Fruit fly (Drosophila melanogaster) whole organism, prepupa: ENCODE results near the gene gcm.

Experiments
- CG10631 ChIP-seq: fragments of 200-800 bp; sonication (Bioruptor generic); optimal IDR thresholded peaks from 2 replicates; lab custom pipeline; 2016; ENCODE audit warnings: missing biosample characterization, missing genetic modification characterization
- CG11294 ChIP-seq: fragments of 200-800 bp; sonication (Bioruptor generic); IDR thresholded peaks from 2 replicates; pipeline ENCODE4 v1.3.6; 2022; ENCODE audit warnings: missing biosample characterization, missing genetic modification characterization
- CG11762 ChIP-seq: fragments of 200-800 bp; sonication (Bioruptor generic); optimal IDR thresholded peaks from 3 replicates; lab custom pipeline; 2016; ENCODE audit warnings: missing biosample characterization, missing genetic modification characterization; ENCODE audit not compliant: insufficient read depth
- CG15336 ChIP-seq: fragments of 200-800 bp; sonication (Bioruptor generic); IDR thresholded peaks from 2 replicates; pipeline ENCODE4 v1.3.6; 2022; ENCODE audit warnings: missing biosample characterization, missing genetic modification characterization
- CG1621 ChIP-seq: fragments of 200-800 bp; sonication (Bioruptor generic); optimal IDR thresholded peaks from 3 replicates; lab custom pipeline; 2018; ENCODE audit warnings: missing biosample characterization, mild to moderate bottlenecking, missing genetic modification characterization
- CG3032 ChIP-seq: fragments of 200-800 bp; optimal IDR thresholded peaks from 2 replicates; lab custom pipeline; 2019; ENCODE audit warnings: missing biosample characterization, mild to moderate bottlenecking, missing genetic modification characterization, moderate library complexity
- CG31627 ChIP-seq: fragments of 200-800 bp; sonication (Bioruptor generic); optimal IDR thresholded peaks from 3 replicates; lab custom pipeline; 2016; ENCODE audit warnings: missing biosample characterization, missing genetic modification characterization
- CG32006 ChIP-seq: fragments of 200-800 bp; sonication (Bioruptor generic); optimal IDR thresholded peaks from 3 replicates; lab custom pipeline; 2017; ENCODE audit warnings: missing biosample characterization, mild to moderate bottlenecking, missing genetic modification characterization
- CG3919 ChIP-seq: fragments of 200-800 bp; sonication (Bioruptor generic); optimal IDR thresholded peaks from 3 replicates; lab custom pipeline; 2016; ENCODE audit warnings: missing biosample characterization, missing genetic modification characterization
- CG4318 ChIP-seq: fragments of 200-800 bp; sonication (Bioruptor generic); optimal IDR thresholded peaks from 3 replicates; lab custom pipeline; 2017; ENCODE audit warnings: missing biosample characterization, mild to moderate bottlenecking, missing genetic modification characterization
- CG6276 ChIP-seq: fragments of 200-800 bp; sonication (Bioruptor generic); optimal IDR thresholded peaks from 2 replicates; lab custom pipeline; 2017; ENCODE audit warnings: missing biosample characterization, mild to moderate bottlenecking, missing genetic modification characterization
- CG6792 ChIP-seq: fragments of 200-800 bp; sonication (Bioruptor generic); optimal IDR thresholded peaks from 3 replicates; lab custom pipeline; 2016; ENCODE audit warnings: missing biosample characterization, missing genetic modification characterization
- CG6854 ChIP-seq: fragments of 200-800 bp; sonication (Bioruptor generic); optimal IDR thresholded peaks from 2 replicates; lab custom pipeline; 2017; ENCODE audit warnings: missing biosample characterization, mild to moderate bottlenecking, missing genetic modification characterization
- CG8119 ChIP-seq: fragments of 200-800 bp; sonication (Bioruptor generic); IDR thresholded peaks from 3 replicates; pipeline ENCODE4 v1.3.6; 2022; ENCODE audit warnings: missing biosample characterization, missing genetic modification characterization
- CG8319 ChIP-seq: fragments of 200-800 bp; sonication (Bioruptor generic); optimal IDR thresholded peaks from 3 replicates; lab custom pipeline; 2016; ENCODE audit warnings: missing biosample characterization, missing genetic modification characterization
- CG8632 ChIP-seq: fragments of 200-800 bp; sonication (Bioruptor generic); optimal IDR thresholded peaks from 3 replicates; lab custom pipeline; 2016; ENCODE audit warnings: missing biosample characterization, missing genetic modification characterization
- CG9139 ChIP-seq: fragments of 200-800 bp; sonication (Bioruptor generic); optimal IDR thresholded peaks from 3 replicates; lab custom pipeline; 2017; ENCODE audit warnings: missing biosample characterization, mild to moderate bottlenecking, missing genetic modification characterization
- Eip78C ChIP-seq: fragments of 200-800 bp; sonication (Bioruptor generic); peaks from one replicate; lab custom pipeline; 2016; ENCODE audit warnings: missing biosample characterization, missing genetic modification characterization
- Eip93F ChIP-seq: fragments of 200-800 bp; sonication (Bioruptor generic); optimal IDR thresholded peaks from 2 replicates; lab custom pipeline; 2016; ENCODE audit warnings: missing biosample characterization, mild to moderate bottlenecking, missing genetic modification characterization
- Gug ChIP-seq: fragments of 200-800 bp; sonication (Bioruptor generic); IDR thresholded peaks from 2 replicates; pipeline ENCODE4 v1.3.6; 2022; ENCODE audit warnings: missing biosample characterization, missing genetic modification characterization
- Hr39 ChIP-seq: fragments of 200-800 bp; sonication (Bioruptor generic); optimal IDR thresholded peaks from 2 replicates; lab custom pipeline; 2016; ENCODE audit warnings: missing biosample characterization, missing genetic modification characterization
- Hr4 ChIP-seq: fragments of 200-800 bp; sonication (Bioruptor generic); optimal IDR thresholded peaks from 3 replicates; lab custom pipeline; 2016; ENCODE audit warnings: missing biosample characterization, missing genetic modification characterization
- Lpt ChIP-seq: fragments of 200-800 bp; sonication (Bioruptor generic); optimal IDR thresholded peaks from 3 replicates; lab custom pipeline; 2016; ENCODE audit warnings: missing biosample characterization, missing genetic modification characterization
- OdsH ChIP-seq: fragments of 200-800 bp; sonication (Bioruptor generic); optimal IDR thresholded peaks from 3 replicates; lab custom pipeline; 2016; ENCODE audit warnings: missing biosample characterization, missing genetic modification characterization
- achi ChIP-seq: fragments of 200-800 bp; sonication (Bioruptor generic); optimal IDR thresholded peaks from 3 replicates; lab custom pipeline; 2016; ENCODE audit warnings: missing biosample characterization, missing genetic modification characterization
- acj6 ChIP-seq: fragments of 200-800 bp; sonication (Bioruptor generic); optimal IDR thresholded peaks from 3 replicates; lab custom pipeline; 2016; ENCODE audit warnings: missing biosample characterization, missing genetic modification characterization
- cyc ChIP-seq: fragments of 200-800 bp; sonication (Bioruptor generic); optimal IDR thresholded peaks from 3 replicates; lab custom pipeline; 2016; ENCODE audit warnings: missing biosample characterization, missing genetic modification characterization
- dac ChIP-seq: fragments of 200-800 bp; sonication (Bioruptor generic); optimal IDR thresholded peaks from 2 replicates; lab custom pipeline; 2017; ENCODE audit warnings: missing biosample characterization, mild to moderate bottlenecking, missing genetic modification characterization
- fd59A ChIP-seq: fragments of 200-800 bp; sonication (Bioruptor generic); optimal IDR thresholded peaks from 2 replicates; lab custom pipeline; 2017; ENCODE audit warnings: missing biosample characterization, mild to moderate bottlenecking, missing genetic modification characterization, missing genetic modification reagents
- fkh ChIP-seq: fragments of 200-800 bp; sonication (Bioruptor generic); optimal IDR thresholded peaks from 3 replicates; lab custom pipeline; 2017; ENCODE audit warnings: missing biosample characterization, mild to moderate bottlenecking, missing genetic modification characterization, moderate library complexity
- lz ChIP-seq: fragments of 200-800 bp; sonication (Bioruptor generic); optimal IDR thresholded peaks from 3 replicates; lab custom pipeline; 2016; ENCODE audit warnings: missing biosample characterization, missing genetic modification characterization
- net ChIP-seq: fragments of 200-800 bp; sonication (Bioruptor generic); optimal IDR thresholded peaks from 3 replicates; lab custom pipeline; 2016; ENCODE audit warnings: missing biosample characterization, missing genetic modification characterization
- pdm3 ChIP-seq: fragments of 200-800 bp; sonication (Bioruptor generic); optimal IDR thresholded peaks from 3 replicates; lab custom pipeline; 2016; ENCODE audit warnings: missing biosample characterization, missing genetic modification characterization
- spab ChIP-seq: fragments of 200-800 bp; sonication (Bioruptor generic); optimal IDR thresholded peaks from 2 replicates; lab custom pipeline; 2017; ENCODE audit warnings: missing biosample characterization, mild to moderate bottlenecking, missing genetic modification characterization, missing genetic modification reagents
- ss ChIP-seq, 2 experiments: fragments of 200-800 bp; sonication (Bioruptor generic); optimal IDR thresholded peaks; 2 replicates in 1 of 2; 3 replicates in 1 of 2; lab custom pipeline; 2017 to 2018; ENCODE audit warnings: mild to moderate bottlenecking in 2 of 2, missing biosample characterization in 2 of 2, missing genetic modification characterization in 2 of 2, moderate library complexity in 1 of 2
- svp ChIP-seq: fragments of 200-800 bp; sonication (Bioruptor generic); peaks from one replicate; lab custom pipeline; 2016; ENCODE audit warnings: missing biosample characterization, missing genetic modification characterization
- topi ChIP-seq: fragments of 200-800 bp; sonication (Bioruptor generic); optimal IDR thresholded peaks from 3 replicates; lab custom pipeline; 2016; ENCODE audit warnings: missing biosample characterization, missing genetic modification characterization
- vri ChIP-seq: fragments of 200-800 bp; sonication (Bioruptor generic); optimal IDR thresholded peaks from 3 replicates; lab custom pipeline; 2016; ENCODE audit warnings: missing biosample characterization, mild to moderate bottlenecking, missing genetic modification characterization

The gcm gene

DNA sequence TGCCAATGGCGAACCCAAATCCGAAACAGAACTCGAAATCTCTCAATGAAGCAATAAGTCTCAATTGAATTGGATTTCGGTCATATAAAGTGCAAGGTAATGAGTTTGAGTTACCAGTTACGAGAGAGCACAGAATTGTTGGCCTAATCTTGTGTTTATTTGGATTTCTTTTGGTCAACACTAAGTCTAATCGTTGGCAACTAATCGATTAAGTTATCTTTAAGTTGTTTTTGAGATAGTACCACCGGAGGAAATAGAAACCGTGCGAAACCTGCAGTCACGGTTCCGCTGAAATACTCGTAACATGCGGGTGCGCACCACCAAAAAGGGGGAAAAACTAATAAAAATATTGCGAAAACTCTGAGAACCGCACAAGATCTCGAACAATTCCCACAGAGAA is 7.6 kb upstream of the gcm start, which contains the start of gene CG3841:
TSS of gene CG3841 (plus strand) at position 301 of the 400 bp plus-strand sequence.
- no peak for TF ChIP-seq CG11762
- TF ChIP-seq CG6854 (GFP tag; lab: Kevin White, UChicago), result no peak
- TF ChIP-seq vri, result no peak
- TF ChIP-seq CG31627 (GFP tag; lab: Kevin White, UChicago), result no peak
- no peak for TF ChIP-seq CG32006 (GFP tag; lab: Kevin White, UChicago)
- no peak for TF ChIP-seq ss (GFP tag; optimal IDR thresholded peaks at IDR 0.05; lab: Kevin White, UChicago)
- TF ChIP-seq Eip93F (GFP tag; lab: Kevin White, UChicago), result no peak
- no peak for TF ChIP-seq acj6 (GFP tag; lab: Kevin White, UChicago)
- no peak for TF ChIP-seq Gug (GFP tag; lab: Robert Waterston, UW)
- no peak for TF ChIP-seq CG3919 (GFP tag; lab: Kevin White, UChicago)
- no peak for TF ChIP-seq net
- no peak for TF ChIP-seq pdm3 (GFP tag; lab: Kevin White, UChicago)
- TF ChIP-seq lz, result no peak

DNA sequence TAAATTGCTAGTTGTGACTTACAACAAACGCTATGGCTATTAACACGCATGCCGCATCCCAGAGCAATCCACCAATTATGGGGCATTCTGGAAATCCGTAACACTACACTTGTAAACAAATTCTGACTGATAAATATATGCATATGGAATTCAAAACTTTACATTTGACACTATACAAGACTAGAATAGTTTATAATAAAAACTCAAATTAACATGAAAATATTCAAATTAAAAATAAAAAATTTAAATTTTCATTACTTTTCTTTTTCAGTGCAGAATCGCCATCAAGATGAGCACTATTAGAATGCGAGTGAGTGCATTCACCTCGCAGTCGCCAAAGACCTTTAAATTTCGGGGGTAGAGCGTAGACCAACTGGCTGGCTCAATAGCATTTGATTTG is 4.4 kb upstream of the gcm start:
- TF ChIP-seq CG32006 (GFP tag; lab: Kevin White, UChicago) (no peak), CG10631 (no peak), topi (GFP tag; lab: Kevin White, UChicago) (no peak), CG8319 (GFP tag; lab: Kevin White, UChicago) (no peak), CG31627 (GFP tag; lab: Kevin White, UChicago) (no peak)

DNA sequence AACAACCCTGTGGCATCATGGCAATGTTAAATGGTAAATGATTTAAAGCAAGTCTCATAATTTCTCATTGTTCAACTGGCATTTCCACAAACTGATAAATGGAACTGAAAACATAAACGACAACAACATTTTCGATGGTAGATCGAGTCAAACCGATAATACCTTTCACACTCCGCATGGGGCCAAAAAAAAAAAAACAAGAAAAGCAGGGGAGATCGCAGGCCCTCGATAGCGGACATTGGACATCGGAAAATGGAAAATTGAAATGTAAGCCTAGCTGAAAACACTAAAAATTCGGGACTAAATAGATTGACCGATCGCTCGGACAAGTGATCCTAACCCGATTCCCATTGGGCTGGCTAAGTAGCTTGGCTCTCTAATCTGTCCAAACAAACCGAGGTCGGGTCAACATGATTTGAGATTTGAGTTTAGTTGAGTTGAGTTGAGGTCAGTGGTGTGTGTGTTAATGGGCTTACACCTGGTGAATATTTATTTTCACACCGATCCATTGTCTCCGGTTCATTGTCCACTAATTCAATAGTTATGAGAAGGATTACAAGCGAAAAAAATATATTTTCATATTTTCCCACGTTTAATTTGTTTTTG is 2.7 kb upstream of the gcm start:
- TF ChIP-seq Hr39, result no peak
- TF ChIP-seq fd59A, result no peak
- no peak for TF ChIP-seq CG9139
- no peak for TF ChIP-seq CG8632 (GFP tag; lab: Kevin White, UChicago)
- no peak for TF ChIP-seq dac (GFP tag; lab: Kevin White, UChicago)
- no peak for TF ChIP-seq CG4318 (GFP tag; lab: Kevin White, UChicago)
- TF ChIP-seq Lpt (GFP tag; lab: Kevin White, UChicago), result no peak
- no peak for TF ChIP-seq fkh (GFP tag; lab: Kevin White, UChicago)
- no peak for TF ChIP-seq svp (GFP tag; lab: Kevin White, UChicago)
- TF ChIP-seq CG3032 (tag; lab: Kevin White, UChicago), result no peak
- no peak for TF ChIP-seq lz
- TF ChIP-seq achi, result no peak
- no peak for TF ChIP-seq CG6276 (GFP tag; lab: Kevin White, UChicago)
- no peak for TF ChIP-seq topi (GFP tag; lab: Kevin White, UChicago)

DNA sequence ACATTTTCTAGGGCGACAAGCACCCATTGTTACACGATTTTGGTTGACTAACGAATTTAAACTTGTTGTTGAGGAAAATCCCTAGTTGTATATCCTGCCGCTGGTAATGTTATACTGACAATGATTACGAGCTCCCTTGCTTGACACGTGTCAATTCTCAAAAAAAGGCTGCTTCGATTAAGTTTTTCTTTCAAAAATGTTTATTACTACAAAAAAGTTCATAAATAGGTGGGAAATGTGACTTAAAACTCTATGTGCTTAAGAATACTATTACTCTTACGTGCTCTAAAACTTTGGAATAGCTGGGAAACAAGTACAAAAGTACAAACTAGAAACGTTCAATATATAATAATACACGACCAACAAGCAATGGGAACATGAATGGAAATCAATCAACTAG is 2.0 kb downstream of the gcm start, which contains the start of gene CG31709:
TSS of gene CG31709 (minus strand) at position 101 of the 400 bp plus-strand sequence.
- no peak for TF ChIP-seq CG6276 (GFP tag; lab: Kevin White, UChicago)
- no peak for TF ChIP-seq Hr4
- no peak for TF ChIP-seq spab (GFP tag; lab: Kevin White, UChicago)
- TF ChIP-seq CG31627 (GFP tag; lab: Kevin White, UChicago), result no peak
- no peak for TF ChIP-seq OdsH (GFP tag; lab: Kevin White, UChicago)
- no peak for TF ChIP-seq Lpt (GFP tag; lab: Kevin White, UChicago)
- no peak for TF ChIP-seq CG11762
- no peak for TF ChIP-seq CG1621 (tag; lab: Kevin White, UChicago)
- no peak for TF ChIP-seq achi
- no peak for TF ChIP-seq CG8632 (GFP tag; lab: Kevin White, UChicago)
- no peak for TF ChIP-seq cyc (GFP tag; lab: Kevin White, UChicago)
- no peak for TF ChIP-seq CG6792 (GFP tag; lab: Kevin White, UChicago)
- TF ChIP-seq CG15336, result no peak
- no peak for TF ChIP-seq CG11294 (GFP tag; lab: Robert Waterston, UW)
- TF ChIP-seq svp (GFP tag; lab: Kevin White, UChicago), result no peak
- no peak for TF ChIP-seq CG9139
- TF ChIP-seq Eip78C (GFP tag; lab: Kevin White, UChicago), result no peak
- no peak for TF ChIP-seq CG32006 (GFP tag; lab: Kevin White, UChicago)
- no peak for TF ChIP-seq CG8119 (GFP tag; lab: Robert Waterston, UW)
